Worm (Caenorhabditis elegans) whole organism, L4 larva: Measurements from ENCODE around the gene srx-105.

Experiments used
- F10B5.3 ChIP-seq: sonication (generic microtip); optimal IDR thresholded peaks from 2 replicates; lab custom pipeline; 2016; ENCODE audit warnings: mild to moderate bottlenecking, missing genetic modification characterization, missing compliant biosample characterization
- F37D6.2 ChIP-seq: sonication (generic microtip); optimal IDR thresholded peaks from 2 replicates; lab custom pipeline; 2016; ENCODE audit warnings: mild to moderate bottlenecking, missing genetic modification characterization, missing compliant biosample characterization
- F44E2.7 ChIP-seq: fragments of 200-800 bp; sonication (Bioruptor generic); IDR thresholded peaks from 2 replicates; pipeline ENCODE4 v2.1.2; 2022; ENCODE audit warnings: missing genetic modification characterization, missing compliant biosample characterization
- T26A8.4 ChIP-seq: fragments of 200-800 bp; sonication (Bioruptor generic); IDR thresholded peaks from 2 replicates; pipeline ENCODE4 v1.3.6; 2022; ENCODE audit warnings: missing genetic modification characterization, missing compliant biosample characterization
- Y48G9A.11 ChIP-seq: fragments of 200-800 bp; sonication (Bioruptor generic); IDR thresholded peaks from 2 replicates; pipeline ENCODE4 v1.3.6; 2022; ENCODE audit warnings: missing genetic modification reagents, missing genetic modification characterization, missing compliant biosample characterization
- Y75B8A.6 ChIP-seq: fragments of 200-800 bp; sonication (Bioruptor generic); IDR thresholded peaks from 2 replicates; pipeline ENCODE4 v1.3.6; 2022; ENCODE audit warnings: missing genetic modification reagents, missing genetic modification characterization, missing compliant biosample characterization
- aha-1 ChIP-seq: fragments of 150-350 bp; peaks from one replicate; lab custom pipeline; 2014; ENCODE audit warnings: missing biosample characterization, missing genetic modification characterization
- aly-2 ChIP-seq: sonication (generic microtip); optimal IDR thresholded peaks from 2 replicates; lab custom pipeline; 2018; ENCODE audit warnings: missing biosample characterization, missing genetic modification characterization
- ceh-20 ChIP-seq: fragments of 200-800 bp; sonication (Bioruptor generic); IDR thresholded peaks from 2 replicates; pipeline ENCODE4 v1.3.6; 2022; ENCODE audit warnings: missing genetic modification reagents, missing genetic modification characterization, missing compliant biosample characterization
- ceh-32 ChIP-seq: sonication (generic microtip); optimal IDR thresholded peaks from 2 replicates; lab custom pipeline; 2016; ENCODE audit warnings: mild to moderate bottlenecking, missing genetic modification characterization, missing compliant biosample characterization; ENCODE audit not compliant: poor library complexity
- ceh-44 ChIP-seq: fragments of 200-800 bp; sonication (Bioruptor generic); IDR thresholded peaks from 2 replicates; pipeline ENCODE4 v1.3.6; 2022; ENCODE audit warnings: missing genetic modification reagents, missing genetic modification characterization, missing compliant biosample characterization
- ceh-62 ChIP-seq: sonication (generic microtip); optimal IDR thresholded peaks from 2 replicates; lab custom pipeline; 2017; ENCODE audit warnings: missing biosample characterization, missing genetic modification characterization
- ceh-82 ChIP-seq: sonication (generic microtip); optimal IDR thresholded peaks from 2 replicates; lab custom pipeline; 2017; ENCODE audit warnings: missing biosample characterization, missing genetic modification characterization
- ces-1 ChIP-seq: fragments of 150-350 bp; sonication (generic microtip); optimal IDR thresholded peaks from 4 replicates; lab custom pipeline; 2014; ENCODE audit warnings: missing biosample characterization, missing genetic modification reagents, missing genetic modification characterization
- ctbp-1 ChIP-seq: fragments of 200-800 bp; sonication (Bioruptor generic); IDR thresholded peaks from 2 replicates; pipeline ENCODE4 v1.3.6; 2022; ENCODE audit warnings: missing genetic modification reagents, missing genetic modification characterization, missing compliant biosample characterization
- daf-12 ChIP-seq: fragments of 150-350 bp; optimal IDR thresholded peaks from 2 replicates; lab custom pipeline; 2014; ENCODE audit warnings: missing biosample characterization, missing genetic modification reagents, missing genetic modification characterization
- daf-19 ChIP-seq: fragments of 200-800 bp; sonication (Bioruptor generic); conservative IDR thresholded peaks from 2 replicates; pipeline ENCODE4 v1.3.6; 2022; ENCODE audit warnings: missing genetic modification characterization, missing compliant biosample characterization
- dmd-6 ChIP-seq: fragments of 200-800 bp; sonication (Bioruptor generic); IDR thresholded peaks from 2 replicates; pipeline ENCODE4 v1.3.6; 2022; ENCODE audit warnings: missing genetic modification reagents, missing genetic modification characterization, missing compliant biosample characterization
- dmd-8 ChIP-seq: fragments of 200-800 bp; sonication (Bioruptor generic); IDR thresholded peaks from 2 replicates; pipeline ENCODE4 v1.3.6; 2022; ENCODE audit warnings: missing genetic modification characterization, missing compliant biosample characterization
- dpl-1 ChIP-seq: fragments of 150-350 bp; optimal IDR thresholded peaks from 2 replicates; lab custom pipeline; 2014; ENCODE audit warnings: missing biosample characterization, missing genetic modification reagents, missing genetic modification characterization
- dve-1 ChIP-seq: sonication (generic microtip); optimal IDR thresholded peaks from 2 replicates; lab custom pipeline; 2017; ENCODE audit warnings: antibody characterized with exemption, mild to moderate bottlenecking, missing genetic modification characterization, missing compliant biosample characterization; ENCODE audit not compliant: insufficient read depth
- egl-27 ChIP-seq: sonication (generic microtip); optimal IDR thresholded peaks from 3 replicates; lab custom pipeline; 2017; ENCODE audit warnings: missing biosample characterization, missing genetic modification reagents, missing genetic modification characterization
- fos-1 ChIP-seq: fragments of 150-350 bp; optimal IDR thresholded peaks from 2 replicates; lab custom pipeline; 2014; ENCODE audit warnings: missing biosample characterization, missing genetic modification characterization
- hif-1 ChIP-seq, 2 experiments: sonication (generic microtip); optimal IDR thresholded peaks; 2 replicates each; lab custom pipeline; 2016 to 2017; ENCODE audit warnings: missing compliant biosample characterization in 2 of 2, missing genetic modification characterization in 2 of 2, missing genetic modification reagents in 2 of 2, missing genotype in 2 of 2, mild to moderate bottlenecking in 1 of 2
- hlh-30 ChIP-seq: sonication (generic microtip); optimal IDR thresholded peaks from 2 replicates; lab custom pipeline; 2017; ENCODE audit warnings: antibody characterized with exemption, mild to moderate bottlenecking, missing genetic modification characterization, missing compliant biosample characterization; ENCODE audit not compliant: insufficient read depth
- lin-13 ChIP-seq: fragments of 150-350 bp; optimal IDR thresholded peaks from 2 replicates; lab custom pipeline; 2014; ENCODE audit warnings: missing biosample characterization, missing genetic modification reagents, missing genetic modification characterization
- lin-29 ChIP-seq: fragments of 200-800 bp; sonication (Bioruptor generic); IDR thresholded peaks from 2 replicates; pipeline ENCODE4 v1.3.6; 2022; ENCODE audit warnings: missing genetic modification reagents, missing genetic modification characterization, missing compliant biosample characterization
- lin-38 ChIP-seq: fragments of 200-800 bp; sonication (Bioruptor generic); IDR thresholded peaks from 2 replicates; pipeline ENCODE4 v1.3.6; 2022; ENCODE audit warnings: missing genetic modification reagents, missing genetic modification characterization, missing compliant biosample characterization
- lir-3 ChIP-seq: sonication (generic microtip); optimal IDR thresholded peaks from 2 replicates; lab custom pipeline; 2016; ENCODE audit warnings: mild to moderate bottlenecking, missing genetic modification characterization, missing compliant biosample characterization
- lsy-2 ChIP-seq, 2 experiments: fragments of 150-350 bp in 1 of 2; sonication (generic microtip) in 1 of 2; optimal IDR thresholded peaks; 2 replicates each; lab custom pipeline; 2014 to 2017; ENCODE audit warnings: missing biosample characterization in 2 of 2, missing genetic modification characterization in 2 of 2
- madf-9 ChIP-seq: fragments of 200-800 bp; sonication (Bioruptor generic); conservative IDR thresholded peaks from 2 replicates; pipeline ENCODE4 v1.3.6; 2022; ENCODE audit warnings: missing genetic modification reagents, missing genetic modification characterization, missing compliant biosample characterization
- mep-1 ChIP-seq: fragments of 150-350 bp; sonication (generic microtip); optimal IDR thresholded peaks from 3 replicates; lab custom pipeline; 2014; ENCODE audit warnings: missing biosample characterization, missing genetic modification characterization
- mxl-3 ChIP-seq: fragments of 200-800 bp; sonication (Bioruptor generic); optimal IDR thresholded peaks from 2 replicates; lab custom pipeline; 2018; ENCODE audit warnings: mild to moderate bottlenecking, missing genetic modification characterization, missing compliant biosample characterization
- nhr-10 ChIP-seq: fragments of 150-350 bp; optimal IDR thresholded peaks from 2 replicates; lab custom pipeline; 2014; ENCODE audit warnings: missing biosample characterization, missing genetic modification characterization
- nhr-111 ChIP-seq: fragments of 200-800 bp; sonication (Bioruptor generic); optimal IDR thresholded peaks from 2 replicates; lab custom pipeline; 2018; ENCODE audit warnings: mild to moderate bottlenecking, missing genetic modification characterization, missing compliant biosample characterization
- nhr-25 ChIP-seq: sonication (generic microtip); optimal IDR thresholded peaks from 2 replicates; lab custom pipeline; 2017; ENCODE audit warnings: missing genetic modification characterization, mild to moderate bottlenecking, missing compliant biosample characterization, antibody characterized with exemption, moderate library complexity, borderline replicate concordance; ENCODE audit not compliant: insufficient read depth
- nhr-28 ChIP-seq: fragments of 150-350 bp; optimal IDR thresholded peaks from 2 replicates; lab custom pipeline; 2014; ENCODE audit warnings: missing biosample characterization, missing genetic modification characterization
- nhr-42 ChIP-seq: fragments of 200-800 bp; sonication (Bioruptor generic); IDR thresholded peaks from 2 replicates; pipeline ENCODE4 v1.3.6; 2022; ENCODE audit warnings: missing genetic modification characterization, missing compliant biosample characterization
- nhr-76 ChIP-seq: fragments of 150-350 bp; optimal IDR thresholded peaks from 2 replicates; lab custom pipeline; 2014; ENCODE audit warnings: missing biosample characterization, missing genetic modification characterization
- pha-4 ChIP-seq, 2 experiments: fragments of 150-350 bp in 1 of 2; fragments of 200-800 bp in 1 of 2; sonication (Bioruptor generic) in 1 of 2; IDR thresholded peaks in 1 of 2; optimal IDR thresholded peaks in 1 of 2; 2 replicates each; pipeline versions ENCODE4 v1.3.6 to Lab custom; 2014 to 2022; ENCODE audit warnings: missing genetic modification characterization in 2 of 2, missing genetic modification reagents in 2 of 2, missing biosample characterization in 1 of 2, missing compliant biosample characterization in 1 of 2
- rbr-2 ChIP-seq: sonication (generic microtip); optimal IDR thresholded peaks from 2 replicates; lab custom pipeline; 2016; ENCODE audit warnings: missing genotype, missing genetic modification characterization, missing compliant biosample characterization
- sdz-12 ChIP-seq: fragments of 200-800 bp; sonication (Bioruptor generic); optimal IDR thresholded peaks from 2 replicates; lab custom pipeline; 2018; ENCODE audit warnings: mild to moderate bottlenecking, missing genetic modification characterization, missing compliant biosample characterization
- set-16 ChIP-seq: fragments of 200-800 bp; sonication (Bioruptor generic); IDR thresholded peaks from 2 replicates; pipeline ENCODE4 v1.3.6; 2022; ENCODE audit warnings: missing genetic modification reagents, missing genetic modification characterization, missing compliant biosample characterization
- skn-1 ChIP-seq: fragments of 150-350 bp; optimal IDR thresholded peaks from 2 replicates; lab custom pipeline; 2014; ENCODE audit warnings: missing biosample characterization, missing genetic modification characterization
- snpc-4 ChIP-seq: fragments of 150-350 bp; optimal IDR thresholded peaks from 2 replicates; lab custom pipeline; 2014; ENCODE audit warnings: missing biosample characterization, missing genetic modification characterization
- spr-3 ChIP-seq: fragments of 200-800 bp; sonication (Bioruptor generic); optimal IDR thresholded peaks from 2 replicates; lab custom pipeline; 2018; ENCODE audit warnings: mild to moderate bottlenecking, missing genetic modification characterization, missing compliant biosample characterization
- tra-1 ChIP-seq: fragments of 200-800 bp; sonication (Bioruptor generic); IDR thresholded peaks from 2 replicates; pipeline ENCODE4 v1.3.6; 2022; ENCODE audit warnings: missing genetic modification reagents, missing genetic modification characterization, missing compliant biosample characterization
- unc-130 ChIP-seq: sonication (generic microtip); optimal IDR thresholded peaks from 2 replicates; lab custom pipeline; 2016; ENCODE audit warnings: missing genetic modification reagents, missing genetic modification characterization, missing compliant biosample characterization
- unc-62 ChIP-seq, 3 experiments: fragments of 150-350 bp in 1 of 3; sonication (generic microtip); optimal IDR thresholded peaks in 2 of 3; peaks in 1 of 3; 1 replicate in 1 of 3; 2 replicates in 2 of 3; lab custom pipeline; 2014 to 2017; ENCODE audit warnings: missing biosample characterization in 3 of 3, missing genetic modification characterization in 3 of 3, missing genetic modification reagents in 3 of 3, missing genotype in 1 of 3
- vab-7 ChIP-seq: fragments of 200-800 bp; sonication (Bioruptor generic); IDR thresholded peaks from 2 replicates; pipeline ENCODE4 v1.3.6; 2022; ENCODE audit warnings: missing genetic modification reagents, missing genetic modification characterization, missing compliant biosample characterization
- zip-2 ChIP-seq: fragments of 150-350 bp; optimal IDR thresholded peaks from 2 replicates; lab custom pipeline; 2014; ENCODE audit warnings: missing biosample characterization, missing genetic modification characterization

The srx-105 gene

ce11 chrII:3682770-3683234 lies 18.4 kb downstream of the srx-105 start, which contains the start of gene F19B10.1 (continued):
- TF ChIP-seq nhr-10 (tag; lab: Kevin White, UChicago) (no peak), pha-4 (GFP tag; IDR thresholded peaks at IDR 0.05; lab: Robert Waterston, UW) (no peak), pha-4 (tag; optimal IDR thresholded peaks at IDR 0.05; lab: Kevin White, UChicago) (no peak), Y75B8A.6 (GFP tag; lab: Robert Waterston, UW) (no peak), nhr-42 (no peak), mxl-3 (GFP tag; lab: Kevin White, UChicago) (peak; percentile 63), ces-1 (no peak), snpc-4 (no peak), hif-1 (tag; optimal IDR thresholded peaks at IDR 0.05; lab: Kevin White, UChicago) (no peak), lin-38 (GFP tag; lab: Robert Waterston, UW) (no peak), F10B5.3 (tag; lab: Kevin White, UChicago) (no peak), spr-3 (no peak), fos-1 (tag; lab: Kevin White, UChicago) (no peak), egl-27 (tag; lab: Kevin White, UChicago) (no peak), ceh-20 (peak; percentile 24; the same call in 1 of the 2 replicates), set-16 (GFP tag; lab: Robert Waterston, UW) (no peak), F44E2.7 (GFP tag; lab: Robert Waterston, UW) (no peak), vab-7 (GFP tag; lab: Robert Waterston, UW) (no peak), unc-130 (GFP tag; lab: Kevin White, UChicago) (no peak), nhr-25 (tag; lab: Kevin White, UChicago) (peak; percentile 9), zip-2 (tag; lab: Kevin White, UChicago) (no peak), Y48G9A.11 (no peak), ceh-62 (tag; lab: Kevin White, UChicago) (no peak), unc-62 (GFP tag; optimal IDR thresholded peaks at IDR 0.05 in 1 of 2; lab: Kevin White, UChicago) (peak in 1 of 2 experiments; percentile 79), unc-62 (tag; optimal IDR thresholded peaks at IDR 0.05; lab: Kevin White, UChicago) (no peak), dmd-8 (GFP tag; lab: Robert Waterston, UW) (no peak), nhr-76 (no peak), dpl-1 (GFP tag; lab: Kevin White, UChicago) (peak; percentile 93), dmd-6 (GFP tag; lab: Robert Waterston, UW) (peak; percentile 63), nhr-111 (GFP tag; lab: Kevin White, UChicago) (no peak), aha-1 (tag; lab: Kevin White, UChicago) (no peak), F37D6.2 (tag; lab: Kevin White, UChicago) (no peak), sdz-12 (GFP tag; lab: Kevin White, UChicago) (no peak), lir-3 (tag; lab: Kevin White, UChicago) (no peak), dve-1 (tag; lab: Kevin White, UChicago) (no peak), mep-1 (tag; lab: Kevin White, UChicago) (no peak), ceh-82 (tag; lab: Kevin White, UChicago) (no peak), nhr-28 (tag; lab: Kevin White, UChicago) (peak; percentile 71), hlh-30 (peak; percentile 100), tra-1 (no peak), ceh-44 (no peak), ceh-32 (no peak), T26A8.4 (no peak), madf-9 (no peak), lin-13 (peak; percentile 41), daf-19 (GFP tag; lab: Robert Waterston, UW) (no peak), rbr-2 (tag; lab: Kevin White, UChicago) (no peak), ctbp-1 (GFP tag; lab: Robert Waterston, UW) (no peak), daf-12 (no peak), skn-1 (tag; lab: Kevin White, UChicago) (no peak), lin-29 (GFP tag; lab: Robert Waterston, UW) (no peak), lsy-2 (tag; optimal IDR thresholded peaks at IDR 0.05; lab: Kevin White, UChicago) (no peak), aly-2 (tag; lab: Kevin White, UChicago) (no peak)
